Worm (Caenorhabditis elegans): ENCODE data around the gene C03C10.2.

C03C10.2 gene

ce11 chrIII:4090773-4091172, at the start of gene C03C10.2:
TSS of gene C03C10.2 (plus strand) at chrIII:4091073.
- no peak for TF ChIP-seq unc-62 (GFP tag; optimal IDR thresholded peaks at IDR 0.05)

ce11 chrIII:4049150-4049549, 41.7 kb upstream of the C03C10.2 start:
- no peak for TF ChIP-seq unc-62 (GFP tag; optimal IDR thresholded peaks at IDR 0.05)

- no peak for TF ChIP-seq unc-62 (GFP tag; optimal IDR thresholded peaks at IDR 0.05)
Measured at ce11 chrIII:4057894-4058293, 33.0 kb upstream of the C03C10.2 start, which contains the start of gene rcq-5. TSS of gene rcq-5 (minus strand) at chrIII:4057976.

ce11 chrIII:4058643-4059042, 32.2 kb upstream of the C03C10.2 start, which contains the start of gene his-69:
TSS of gene his-69 (minus strand) at chrIII:4058743.
- TF ChIP-seq unc-62 (GFP tag; optimal IDR thresholded peaks at IDR 0.05), result no peak

ce11 chrIII:4060019-4060418, 30.9 kb upstream of the C03C10.2 start, which contains the start of gene his-70:
TSS of gene his-70 (minus strand) at chrIII:4060119.
- TF ChIP-seq unc-62 (GFP tag; optimal IDR thresholded peaks at IDR 0.05), result no peak

- no peak for TF ChIP-seq unc-62 (GFP tag; optimal IDR thresholded peaks at IDR 0.05)
Measured at ce11 chrIII:4063724-4064123, 27.1 kb upstream of the C03C10.2 start.

ce11 chrIII:4066333-4066732, 24.5 kb upstream of the C03C10.2 start, which contains the start of gene unc-79:
TSS of gene unc-79 (plus strand) at chrIII:4066633.
- no peak for TF ChIP-seq unc-62 (GFP tag; optimal IDR thresholded peaks at IDR 0.05)

ce11 chrIII:4068120-4068519, 22.8 kb upstream of the C03C10.2 start:
- TF ChIP-seq unc-62 (GFP tag; optimal IDR thresholded peaks at IDR 0.05), result no peak

- no peak for TF ChIP-seq unc-62 (GFP tag; optimal IDR thresholded peaks at IDR 0.05)
Measured at ce11 chrIII:4070239-4070638, 20.6 kb upstream of the C03C10.2 start.

ce11 chrIII:4083429-4083828, 7.4 kb upstream of the C03C10.2 start:
- TF ChIP-seq unc-62 (GFP tag; optimal IDR thresholded peaks at IDR 0.05), result no peak

- TF ChIP-seq unc-62 (GFP tag; optimal IDR thresholded peaks at IDR 0.05), result no peak
Measured at ce11 chrIII:4085657-4086056, 5.2 kb upstream of the C03C10.2 start.

ce11 chrIII:4086536-4086935, 4.3 kb upstream of the C03C10.2 start, which contains the start of gene kin-19:
TSS of gene kin-19 (minus strand) at chrIII:4086636.
- no peak for TF ChIP-seq unc-62 (GFP tag; optimal IDR thresholded peaks at IDR 0.05)

ce11 chrIII:4087064-4087463, 3.8 kb upstream of the C03C10.2 start:
- TF ChIP-seq unc-62 (GFP tag; optimal IDR thresholded peaks at IDR 0.05), result no peak

- TF ChIP-seq unc-62 (GFP tag; optimal IDR thresholded peaks at IDR 0.05), result no peak
Measured at ce11 chrIII:4087565-4087964, 3.3 kb upstream of the C03C10.2 start.

ce11 chrIII:4088338-4088918, 2.4 kb upstream of the C03C10.2 start:
- TF ChIP-seq unc-62 (GFP tag; optimal IDR thresholded peaks at IDR 0.05), result no peak

- TF ChIP-seq unc-62 (GFP tag; optimal IDR thresholded peaks at IDR 0.05), result no peak
Measured at ce11 chrIII:4092020-4092419, 1.1 kb downstream of the C03C10.2 start, which contains the start of gene C03C10.5. TSS of gene C03C10.5 (minus strand) at chrIII:4092120.

ce11 chrIII:4092962-4093361, 2.1 kb downstream of the C03C10.2 start:
- TF ChIP-seq unc-62 (GFP tag; optimal IDR thresholded peaks at IDR 0.05), result no peak

- no peak for TF ChIP-seq unc-62 (GFP tag; optimal IDR thresholded peaks at IDR 0.05)
Measured at ce11 chrIII:4094681-4095080, 3.8 kb downstream of the C03C10.2 start, which contains the start of gene rnr-2. TSS of gene rnr-2 (minus strand) at chrIII:4094921.

Measured in whole organism, dauer.